Worm (Caenorhabditis elegans) whole organism, L1 larva: ENCODE data around the gene ctsa-3.1.

Experiments used
- C04F5.9 ChIP-seq: sonication (generic microtip); optimal IDR thresholded peaks from 2 replicates; lab custom pipeline; 2016; ENCODE audit warnings: missing genetic modification characterization, missing compliant biosample characterization
- C16A3.4 ChIP-seq: fragments of 150-350 bp; optimal IDR thresholded peaks from 2 replicates; lab custom pipeline; 2014; ENCODE audit warnings: missing biosample characterization, missing genetic modification characterization
- F16B12.6 ChIP-seq: fragments of 150-350 bp; optimal IDR thresholded peaks from 2 replicates; lab custom pipeline; 2014; ENCODE audit warnings: missing biosample characterization, missing genetic modification characterization
- aha-1 ChIP-seq: fragments of 150-350 bp; optimal IDR thresholded peaks from 2 replicates; lab custom pipeline; 2014; ENCODE audit warnings: missing biosample characterization, missing genetic modification characterization
- alr-1 ChIP-seq: fragments of 200-800 bp; sonication (Bioruptor generic); optimal IDR thresholded peaks from 2 replicates; lab custom pipeline; 2018; ENCODE audit warnings: borderline replicate concordance, mild to moderate bottlenecking, missing genetic modification characterization, missing compliant biosample characterization
- aly-2 ChIP-seq: fragments of 150-350 bp; optimal IDR thresholded peaks from 2 replicates; lab custom pipeline; 2014; ENCODE audit warnings: missing biosample characterization, missing genetic modification characterization
- ama-1 ChIP-seq: fragments of 150-350 bp; optimal IDR thresholded peaks from 2 replicates; lab custom pipeline; 2014
- blmp-1 ChIP-seq: fragments of 150-350 bp; optimal IDR thresholded peaks from 2 replicates; lab custom pipeline; 2014; ENCODE audit warnings: missing biosample characterization, missing genetic modification characterization
- ceh-90 ChIP-seq: sonication (generic microtip); optimal IDR thresholded peaks from 2 replicates; lab custom pipeline; 2016; ENCODE audit warnings: missing genetic modification characterization, missing compliant biosample characterization
- efl-1 ChIP-seq, 4 experiments: fragments of 150-350 bp; optimal IDR thresholded peaks in 3 of 4; peaks in 1 of 4; 1 replicate in 1 of 4; 2 replicates in 3 of 4; lab custom pipeline; 2014; ENCODE audit warnings: missing biosample characterization in 2 of 4, missing genetic modification characterization in 2 of 4, missing genetic modification reagents in 2 of 4
- egl-13 ChIP-seq: sonication (generic microtip); optimal IDR thresholded peaks from 2 replicates; lab custom pipeline; 2016; ENCODE audit warnings: missing genotype, missing genetic modification reagents, missing genetic modification characterization, missing compliant biosample characterization
- elt-2 ChIP-seq: sonication (generic microtip); optimal IDR thresholded peaks from 2 replicates; lab custom pipeline; 2016; ENCODE audit warnings: missing genetic modification characterization, mild to moderate bottlenecking, inconsistent platforms, missing compliant biosample characterization, missing genetic modification reagents
- fkh-4 ChIP-seq: sonication (generic microtip); optimal IDR thresholded peaks from 2 replicates; lab custom pipeline; 2016; ENCODE audit warnings: missing compliant biosample characterization, missing genetic modification characterization, borderline replicate concordance
- fos-1 ChIP-seq: fragments of 150-350 bp; optimal IDR thresholded peaks from 2 replicates; lab custom pipeline; 2014; ENCODE audit warnings: missing biosample characterization, missing genetic modification characterization
- grh-1 ChIP-seq: fragments of 200-800 bp; sonication (Bioruptor generic); IDR thresholded peaks from 2 replicates; pipeline ENCODE4 v1.3.6; 2022; ENCODE audit warnings: missing genetic modification reagents, missing genetic modification characterization, missing compliant biosample characterization
- hlh-4 ChIP-seq: sonication (generic microtip); optimal IDR thresholded peaks from 2 replicates; lab custom pipeline; 2016; ENCODE audit warnings: mild to moderate bottlenecking, missing genetic modification characterization, missing compliant biosample characterization
- lin-14 ChIP-seq: fragments of 200-800 bp; sonication (Bioruptor generic); optimal IDR thresholded peaks from 2 replicates; lab custom pipeline; 2018; ENCODE audit warnings: mild to moderate bottlenecking, missing genetic modification characterization, moderate library complexity, missing compliant biosample characterization
- lin-15B ChIP-seq: fragments of 150-350 bp; sonication (generic microtip); optimal IDR thresholded peaks from 3 replicates; lab custom pipeline; 2014; ENCODE audit warnings: missing biosample characterization, missing genetic modification characterization
- lin-35 ChIP-seq, 2 experiments: fragments of 150-350 bp; optimal IDR thresholded peaks; 2 replicates each; lab custom pipeline; 2014; ENCODE audit warnings: missing biosample characterization in 2 of 2, missing genetic modification characterization in 2 of 2, missing genetic modification reagents in 2 of 2
- lir-3 ChIP-seq: sonication (generic microtip); optimal IDR thresholded peaks from 2 replicates; lab custom pipeline; 2016; ENCODE audit warnings: mild to moderate bottlenecking, missing genetic modification characterization, moderate library complexity, missing compliant biosample characterization; ENCODE audit not compliant: poor library complexity
- mdl-1 ChIP-seq, 2 experiments: fragments of 150-350 bp; optimal IDR thresholded peaks; 2 replicates each; lab custom pipeline; 2014 to 2017; ENCODE audit warnings: missing biosample characterization in 2 of 2, missing genetic modification characterization in 2 of 2, inconsistent platforms in 1 of 2
- mef-2 ChIP-seq: fragments of 150-350 bp; optimal IDR thresholded peaks from 2 replicates; lab custom pipeline; 2014; ENCODE audit warnings: missing biosample characterization, missing genetic modification characterization
- mep-1 ChIP-seq: fragments of 150-350 bp; optimal IDR thresholded peaks from 2 replicates; lab custom pipeline; 2014; ENCODE audit warnings: missing biosample characterization, missing genetic modification characterization
- nhr-20 ChIP-seq: sonication (generic microtip); optimal IDR thresholded peaks from 2 replicates; lab custom pipeline; 2016; ENCODE audit warnings: mild to moderate bottlenecking, missing genetic modification characterization, missing compliant biosample characterization
- nhr-237 ChIP-seq: fragments of 150-350 bp; optimal IDR thresholded peaks from 2 replicates; lab custom pipeline; 2014; ENCODE audit warnings: missing biosample characterization, missing genetic modification characterization
- nhr-28 ChIP-seq: fragments of 150-350 bp; optimal IDR thresholded peaks from 2 replicates; lab custom pipeline; 2014; ENCODE audit warnings: missing biosample characterization, missing genetic modification characterization
- nhr-71 ChIP-seq: sonication (generic microtip); optimal IDR thresholded peaks from 2 replicates; lab custom pipeline; 2016; ENCODE audit warnings: mild to moderate bottlenecking, missing genetic modification characterization, moderate library complexity, missing compliant biosample characterization
- nhr-77 ChIP-seq: fragments of 150-350 bp; optimal IDR thresholded peaks from 2 replicates; lab custom pipeline; 2014; ENCODE audit warnings: missing biosample characterization, missing genetic modification characterization
- nhr-85 ChIP-seq: sonication (generic microtip); peaks from one replicate; lab custom pipeline; 2016; ENCODE audit warnings: missing genetic modification characterization, inconsistent platforms, missing compliant biosample characterization
- pax-3 ChIP-seq: fragments of 200-800 bp; sonication (Bioruptor generic); optimal IDR thresholded peaks from 2 replicates; lab custom pipeline; 2018; ENCODE audit warnings: mild to moderate bottlenecking, missing genetic modification characterization, moderate library complexity, missing compliant biosample characterization
- pqm-1 ChIP-seq: sonication (generic microtip); optimal IDR thresholded peaks from 3 replicates; lab custom pipeline; 2017; ENCODE audit warnings: missing biosample characterization, missing genetic modification characterization
- snpc-4 ChIP-seq: fragments of 150-350 bp; optimal IDR thresholded peaks from 2 replicates; lab custom pipeline; 2014; ENCODE audit warnings: missing biosample characterization, missing genetic modification characterization
- sup-37 ChIP-seq: fragments of 200-800 bp; sonication (Bioruptor generic); optimal IDR thresholded peaks from 2 replicates; lab custom pipeline; 2018; ENCODE audit warnings: mild to moderate bottlenecking, missing genetic modification characterization, missing compliant biosample characterization
- swsn-7 ChIP-seq: sonication (generic microtip); optimal IDR thresholded peaks from 2 replicates; lab custom pipeline; 2016; ENCODE audit warnings: missing genetic modification characterization, missing compliant biosample characterization
- tbx-2 ChIP-seq: sonication (generic microtip); optimal IDR thresholded peaks from 2 replicates; lab custom pipeline; 2016; ENCODE audit warnings: missing genetic modification characterization, missing compliant biosample characterization
- unc-130 ChIP-seq: fragments of 150-350 bp; optimal IDR thresholded peaks from 2 replicates; lab custom pipeline; 2017; ENCODE audit warnings: missing biosample characterization, missing genetic modification characterization, inconsistent platforms
- unc-30 ChIP-seq: sonication (generic microtip); optimal IDR thresholded peaks from 2 replicates; lab custom pipeline; 2017; ENCODE audit warnings: missing biosample characterization, missing genetic modification characterization
- unc-98 ChIP-seq: fragments of 200-800 bp; sonication (Bioruptor generic); IDR thresholded peaks from 2 replicates; pipeline ENCODE4 v1.3.6; 2022; ENCODE audit warnings: missing genetic modification characterization, missing compliant biosample characterization
- zag-1 ChIP-seq: fragments of 150-350 bp; optimal IDR thresholded peaks from 2 replicates; lab custom pipeline; 2014; ENCODE audit warnings: missing biosample characterization, missing genetic modification characterization
- ztf-11 ChIP-seq, 2 experiments: sonication (generic microtip); optimal IDR thresholded peaks; 2 replicates each; lab custom pipeline; 2016 to 2017; ENCODE audit warnings: missing genetic modification characterization in 2 of 2, missing biosample characterization in 1 of 2, missing compliant biosample characterization in 1 of 2

ctsa-3.1 gene

ce11 chrII:7228646-7229200 lies 3.9 kb upstream of the ctsa-3.1 start, which contains the start of gene F32A5.4:
Gene F32A5.4 (plus strand): TSS chrII:7229150.
- TF ChIP-seq mep-1 (tag; lab: Kevin White, UChicago) (peak; percentile 4), sup-37 (GFP tag; lab: Kevin White, UChicago) (no peak), ama-1 (lab: Kevin White, UChicago) (peak; percentile 6), grh-1 (GFP tag; lab: Robert Waterston, UW) (peak; percentile 38), blmp-1 (tag; lab: Kevin White, UChicago) (peak; percentile 40), lin-14 (GFP tag; lab: Kevin White, UChicago) (peak; percentile 22), pqm-1 (tag; lab: Kevin White, UChicago) (no peak), nhr-237 (no peak), lin-35 (GFP tag; optimal IDR thresholded peaks at IDR 0.05; lab: Kevin White, UChicago) (no peak), nhr-20 (tag; lab: Kevin White, UChicago) (peak; percentile 17), C04F5.9 (tag; lab: Kevin White, UChicago) (no peak), unc-30 (tag; lab: Kevin White, UChicago) (no peak), mdl-1 (tag; optimal IDR thresholded peaks at IDR 0.05; lab: Kevin White, UChicago) (no peak), C16A3.4 (tag; lab: Kevin White, UChicago) (no peak), ceh-90 (tag; lab: Kevin White, UChicago) (no peak), egl-13 (tag; lab: Kevin White, UChicago) (no peak), zag-1 (no peak), alr-1 (tag; lab: Kevin White, UChicago) (no peak), nhr-71 (tag; lab: Kevin White, UChicago) (peak; percentile 4), efl-1 (optimal IDR thresholded peaks at IDR 0.05; lab: Kevin White, UChicago) (no peak), efl-1 (GFP tag; optimal IDR thresholded peaks at IDR 0.05 in 1 of 2; lab: Kevin White, UChicago) (peak in 1 of 2 experiments; percentile 75), lir-3 (tag; lab: Kevin White, UChicago) (no peak), mef-2 (tag; lab: Kevin White, UChicago) (no peak), nhr-85 (peak; percentile 69), tbx-2 (tag; lab: Kevin White, UChicago) (no peak), unc-130 (tag; lab: Kevin White, UChicago) (no peak), unc-98 (GFP tag; lab: Robert Waterston, UW) (no peak), swsn-7 (tag; lab: Kevin White, UChicago) (peak; percentile 19)

DNA sequence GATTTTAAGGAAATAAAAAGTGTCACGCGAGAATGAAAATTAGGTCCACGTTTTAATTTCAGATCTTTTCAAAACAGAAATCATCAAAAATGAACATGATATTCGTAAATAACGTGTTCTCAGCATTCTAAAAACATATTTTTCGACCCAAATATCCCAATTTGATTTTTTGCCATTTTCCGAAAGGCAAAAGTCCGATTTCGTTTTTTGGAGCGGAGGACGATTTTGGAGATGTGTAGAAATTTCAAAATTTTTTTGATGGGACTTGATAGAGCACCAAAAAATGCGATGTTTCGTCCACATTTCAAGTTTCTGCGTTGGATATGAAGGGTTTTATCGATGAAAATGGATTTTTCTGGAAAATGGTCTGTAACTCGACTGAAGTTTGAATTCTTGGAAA lies 2.0 kb upstream of the ctsa-3.1 start:
- peak; percentile 5 for TF ChIP-seq mep-1 (tag; lab: Kevin White, UChicago)
- TF ChIP-seq grh-1 (GFP tag; lab: Robert Waterston, UW) = 0 out of 2 replicates have a peak, but pooled peaks have one; percentile 9
- no peak for TF ChIP-seq fos-1
- TF ChIP-seq hlh-4 (tag; lab: Kevin White, UChicago) = no peak
- TF ChIP-seq F16B12.6 (tag; lab: Kevin White, UChicago) = no peak
- TF ChIP-seq fkh-4 (tag; lab: Kevin White, UChicago) = no peak
- TF ChIP-seq pax-3 (tag; lab: Kevin White, UChicago) = no peak
- TF ChIP-seq efl-1 (optimal IDR thresholded peaks at IDR 0.05; lab: Kevin White, UChicago) = no peak
- peak in 1 of 2 experiments; percentile 1 for TF ChIP-seq efl-1 (GFP tag; optimal IDR thresholded peaks at IDR 0.05 in 1 of 2; lab: Kevin White, UChicago)

DNA sequence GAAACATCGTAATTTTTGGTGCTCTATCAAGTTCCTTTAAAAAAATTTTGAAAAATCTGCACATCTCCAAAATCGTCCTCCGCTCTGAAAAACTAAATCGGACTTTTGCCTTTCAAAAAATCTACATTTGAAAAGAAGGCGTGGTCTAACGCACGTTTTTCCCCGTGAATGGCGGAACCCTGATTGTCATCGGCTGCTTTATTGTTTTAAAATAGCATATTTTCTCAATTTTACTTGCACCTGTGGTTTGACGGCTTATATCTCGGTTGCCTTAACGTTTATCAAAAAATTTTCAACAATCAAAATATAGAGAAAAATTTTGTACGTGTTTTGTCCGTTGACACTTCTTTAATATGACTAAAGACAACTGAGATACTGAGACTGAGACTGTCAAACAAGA lies 702 bp upstream of the ctsa-3.1 start:
- TF ChIP-seq nhr-28 (tag; lab: Kevin White, UChicago) = no peak
- TF ChIP-seq pqm-1 (tag; lab: Kevin White, UChicago) = no peak
- no peak for TF ChIP-seq nhr-77 (tag; lab: Kevin White, UChicago)
- TF ChIP-seq efl-1 (optimal IDR thresholded peaks at IDR 0.05; lab: Kevin White, UChicago) = no peak
- peak in 1 of 2 experiments; percentile 54 for TF ChIP-seq efl-1 (GFP tag; optimal IDR thresholded peaks at IDR 0.05 in 1 of 2; lab: Kevin White, UChicago)
- no peak for TF ChIP-seq ztf-11 (tag; optimal IDR thresholded peaks at IDR 0.05; lab: Kevin White, UChicago)
- no peak for TF ChIP-seq aha-1 (tag; lab: Kevin White, UChicago)
- no peak for TF ChIP-seq elt-2 (tag; lab: Kevin White, UChicago)
- TF ChIP-seq aly-2 = no peak
- no peak for TF ChIP-seq alr-1 (tag; lab: Kevin White, UChicago)
- TF ChIP-seq C16A3.4 (tag; lab: Kevin White, UChicago) = no peak
- no peak for TF ChIP-seq lin-15B (tag; lab: Kevin White, UChicago)
- peak; percentile 90 for TF ChIP-seq snpc-4
- TF ChIP-seq mdl-1 (tag; optimal IDR thresholded peaks at IDR 0.05; lab: Kevin White, UChicago) = no peak
